Worm (Caenorhabditis elegans) whole organism, L4 larva: Measurements from ENCODE around the gene F25E5.5.

Experiments
- F49E8.2 ChIP-seq: sonication (generic microtip); optimal IDR thresholded peaks from 2 replicates; lab custom pipeline; 2016; ENCODE audit warnings: missing compliant biosample characterization, mild to moderate bottlenecking, missing genetic modification characterization, borderline replicate concordance
- aly-2 ChIP-seq: sonication (generic microtip); optimal IDR thresholded peaks from 2 replicates; lab custom pipeline; 2018; ENCODE audit warnings: missing biosample characterization, missing genetic modification characterization
- ceh-44 ChIP-seq: fragments of 200-800 bp; sonication (Bioruptor generic); IDR thresholded peaks from 2 replicates; pipeline ENCODE4 v1.3.6; 2022; ENCODE audit warnings: missing genetic modification reagents, missing genetic modification characterization, missing compliant biosample characterization
- dpl-1 ChIP-seq: fragments of 150-350 bp; optimal IDR thresholded peaks from 2 replicates; lab custom pipeline; 2014; ENCODE audit warnings: missing biosample characterization, missing genetic modification reagents, missing genetic modification characterization
- lir-3 ChIP-seq: sonication (generic microtip); optimal IDR thresholded peaks from 2 replicates; lab custom pipeline; 2016; ENCODE audit warnings: mild to moderate bottlenecking, missing genetic modification characterization, missing compliant biosample characterization
- nhr-237 ChIP-seq: sonication (generic microtip); optimal IDR thresholded peaks from 2 replicates; lab custom pipeline; 2017; ENCODE audit warnings: missing biosample characterization, missing genetic modification characterization
- spr-1 ChIP-seq: sonication (generic microtip); optimal IDR thresholded peaks from 2 replicates; lab custom pipeline; 2016; ENCODE audit warnings: mild to moderate bottlenecking, missing genetic modification characterization, missing compliant biosample characterization
- tag-97 ChIP-seq: fragments of 200-800 bp; sonication (Bioruptor generic); IDR thresholded peaks from 2 replicates; pipeline ENCODE4 v1.3.6; 2022; ENCODE audit warnings: missing genetic modification characterization, missing compliant biosample characterization
- unc-62 ChIP-seq, 3 experiments: fragments of 150-350 bp in 1 of 3; sonication (generic microtip); optimal IDR thresholded peaks in 2 of 3; peaks in 1 of 3; 1 replicate in 1 of 3; 2 replicates in 2 of 3; lab custom pipeline; 2014 to 2017; ENCODE audit warnings: missing biosample characterization in 3 of 3, missing genetic modification characterization in 3 of 3, missing genetic modification reagents in 3 of 3, missing genotype in 1 of 3

- TF ChIP-seq F49E8.2 (tag; lab: Kevin White, UChicago) (no peak), ceh-44 (GFP tag; lab: Robert Waterston, UW) (no peak), unc-62 (GFP tag; optimal IDR thresholded peaks at IDR 0.05 in 1 of 2; lab: Kevin White, UChicago) (no peak), unc-62 (tag; optimal IDR thresholded peaks at IDR 0.05; lab: Kevin White, UChicago) (no peak), spr-1 (tag; lab: Kevin White, UChicago) (no peak), dpl-1 (GFP tag; lab: Kevin White, UChicago) (no peak), aly-2 (tag; lab: Kevin White, UChicago) (no peak), tag-97 (no peak), lir-3 (tag; lab: Kevin White, UChicago) (no peak), nhr-237 (tag; lab: Kevin White, UChicago) (no peak)
These were observed at the start of gene F25E5.5 for ce11 chrV:7446965-7447364.
